Worm (Caenorhabditis elegans) whole organism, early embryonic: Measurements from ENCODE around the gene ins-6.

Source experiments
- B0310.2 ChIP-seq: sonication (generic microtip); optimal IDR thresholded peaks from 2 replicates; lab custom pipeline; 2016; ENCODE audit warnings: mild to moderate bottlenecking, missing genetic modification characterization, missing compliant biosample characterization
- aly-1 ChIP-seq: sonication (generic microtip); optimal IDR thresholded peaks from 2 replicates; lab custom pipeline; 2016; ENCODE audit warnings: missing genetic modification characterization, missing compliant biosample characterization
- ama-1 ChIP-seq: fragments of 150-350 bp; optimal IDR thresholded peaks from 2 replicates; lab custom pipeline; 2014
- ceh-13 ChIP-seq: fragments of 200-800 bp; sonication (Bioruptor generic); optimal IDR thresholded peaks from 2 replicates; lab custom pipeline; 2018; ENCODE audit warnings: mild to moderate bottlenecking, missing genetic modification characterization, missing compliant biosample characterization
- flt-1 ChIP-seq: fragments of 200-800 bp; sonication (Bioruptor generic); IDR thresholded peaks from 2 replicates; pipeline ENCODE4 v1.3.6; 2022; ENCODE audit warnings: missing genetic modification characterization, missing compliant biosample characterization
- hmg-4 ChIP-seq: fragments of 200-800 bp; sonication (Bioruptor generic); optimal IDR thresholded peaks from 2 replicates; lab custom pipeline; 2018; ENCODE audit warnings: mild to moderate bottlenecking, missing genetic modification characterization, missing compliant biosample characterization
- sea-1 ChIP-seq: fragments of 200-800 bp; sonication (Bioruptor generic); conservative IDR thresholded peaks from 2 replicates; pipeline ENCODE4 v1.3.6; 2022; ENCODE audit warnings: missing genetic modification characterization, missing compliant biosample characterization
- tbx-11 ChIP-seq: fragments of 200-800 bp; sonication (Bioruptor generic); IDR thresholded peaks from 2 replicates; pipeline ENCODE4 v1.3.6; 2022; ENCODE audit warnings: missing genetic modification characterization, missing compliant biosample characterization
- tbx-37 ChIP-seq: fragments of 200-800 bp; sonication (Bioruptor generic); conservative IDR thresholded peaks from 2 replicates; pipeline ENCODE4 v1.3.6; 2022; ENCODE audit warnings: missing genetic modification reagents, missing genetic modification characterization, missing compliant biosample characterization
- tra-4 ChIP-seq: sonication (generic microtip); optimal IDR thresholded peaks from 2 replicates; lab custom pipeline; 2017; ENCODE audit warnings: missing genetic modification characterization, missing compliant biosample characterization

DNA sequence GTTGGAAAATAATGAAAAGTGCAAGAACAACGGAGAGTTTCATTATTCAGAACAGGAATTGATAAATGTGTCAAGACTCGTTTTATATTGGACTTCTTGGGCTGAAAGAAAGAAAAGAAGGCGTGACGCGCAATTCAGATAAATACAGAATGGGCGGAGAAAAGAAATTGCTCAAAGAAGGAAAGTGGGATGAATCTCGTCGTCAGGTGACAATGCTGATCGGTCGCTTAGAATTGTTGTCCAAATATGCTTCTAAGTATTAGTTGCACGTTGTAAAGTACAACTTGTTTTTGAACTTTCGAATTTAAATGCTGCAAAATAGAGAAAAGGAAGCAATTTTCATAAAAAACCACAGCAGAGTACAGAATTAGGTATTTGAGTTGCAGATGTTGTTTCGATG lies 9.6 kb upstream of the ins-6 start, which contains the start of gene ins-3:
- TF ChIP-seq flt-1 (GFP tag; lab: Robert Waterston, UW), result no peak
- TF ChIP-seq ama-1 (lab: Kevin White, UChicago), result no peak
- TF ChIP-seq tbx-37 (GFP tag; lab: Robert Waterston, UW), result no peak
- no peak for TF ChIP-seq ceh-13 (GFP tag; lab: Kevin White, UChicago)
- no peak for TF ChIP-seq tra-4 (tag; lab: Kevin White, UChicago)
- no peak for TF ChIP-seq B0310.2
- no peak for TF ChIP-seq sea-1 (GFP tag; lab: Robert Waterston, UW)
- TF ChIP-seq hmg-4, result no peak
- TF ChIP-seq aly-1 (tag; lab: Kevin White, UChicago), result no peak
- no peak for TF ChIP-seq tbx-11 (GFP tag; lab: Robert Waterston, UW)
